Fruit fly (Drosophila melanogaster) whole organism, embryonic: ENCODE data around the gene CG15046.

Experiments used
- Abd-B ChIP-seq: fragments of 200-800 bp; sonication (Bioruptor generic); optimal IDR thresholded peaks from 2 replicates; lab custom pipeline; 2018; ENCODE audit warnings: missing biosample characterization, mild to moderate bottlenecking, missing genetic modification characterization, moderate library complexity
- Atf-2 ChIP-seq: fragments of 200-800 bp; sonication (Bioruptor generic); optimal IDR thresholded peaks from 2 replicates; lab custom pipeline; 2016; ENCODE audit warnings: missing biosample characterization, missing genetic modification characterization
- CG10209 ChIP-seq: fragments of 200-800 bp; sonication (Bioruptor generic); optimal IDR thresholded peaks from 3 replicates; lab custom pipeline; 2017; ENCODE audit warnings: missing biosample characterization, mild to moderate bottlenecking, missing genetic modification characterization, missing genetic modification reagents
- CG1024 ChIP-seq: fragments of 200-800 bp; sonication (Bioruptor generic); IDR thresholded peaks from 2 replicates; pipeline ENCODE4 v1.3.6; 2022; ENCODE audit warnings: missing biosample characterization, missing genetic modification characterization
- CG10321 ChIP-seq: fragments of 200-800 bp; sonication (Bioruptor generic); IDR thresholded peaks from 2 replicates; pipeline ENCODE4 v1.3.6; 2022; ENCODE audit warnings: missing biosample characterization, missing genetic modification characterization
- CG11560 ChIP-seq: fragments of 200-800 bp; sonication (Bioruptor generic); IDR thresholded peaks from 3 replicates; pipeline ENCODE4 v1.3.6; 2022; ENCODE audit warnings: missing biosample characterization, missing genetic modification characterization
- CG11696 ChIP-seq: fragments of 200-800 bp; sonication (Bioruptor generic); IDR thresholded peaks from 2 replicates; pipeline ENCODE4 v1.3.6; 2022; ENCODE audit warnings: missing biosample characterization, missing genetic modification characterization
- CG12744 ChIP-seq: fragments of 200-800 bp; sonication (Bioruptor generic); optimal IDR thresholded peaks from 2 replicates; lab custom pipeline; 2016; ENCODE audit warnings: missing biosample characterization, missing genetic modification characterization
- CG13296 ChIP-seq: fragments of 200-800 bp; sonication (Bioruptor generic); optimal IDR thresholded peaks from 3 replicates; lab custom pipeline; 2018; ENCODE audit warnings: missing biosample characterization, mild to moderate bottlenecking, missing genetic modification characterization
- CG14965 ChIP-seq: fragments of 200-800 bp; sonication (Bioruptor generic); optimal IDR thresholded peaks from 2 replicates; lab custom pipeline; 2016; ENCODE audit warnings: missing biosample characterization, missing genetic modification characterization, borderline replicate concordance
- CG17328 ChIP-seq: fragments of 200-800 bp; sonication (Bioruptor generic); IDR thresholded peaks from 2 replicates; pipeline ENCODE4 v1.3.6; 2022; ENCODE audit warnings: missing biosample characterization, missing genetic modification characterization
- CG1792 ChIP-seq: fragments of 200-800 bp; sonication (Bioruptor generic); optimal IDR thresholded peaks from 2 replicates; lab custom pipeline; 2016; ENCODE audit warnings: missing biosample characterization, missing genetic modification characterization
- CG3065 ChIP-seq: fragments of 200-800 bp; sonication (Bioruptor generic); optimal IDR thresholded peaks from 2 replicates; lab custom pipeline; 2016; ENCODE audit warnings: missing biosample characterization, missing genetic modification characterization
- CG4328 ChIP-seq: fragments of 200-800 bp; sonication (Bioruptor generic); optimal IDR thresholded peaks from 3 replicates; lab custom pipeline; 2017; ENCODE audit warnings: missing biosample characterization, missing genetic modification reagents, missing genetic modification characterization
- CG4617 ChIP-seq: fragments of 200-800 bp; sonication (Bioruptor generic); optimal IDR thresholded peaks from 3 replicates; lab custom pipeline; 2016; ENCODE audit warnings: missing biosample characterization, missing genetic modification characterization, borderline replicate concordance
- CG6689 ChIP-seq: fragments of 200-800 bp; sonication (Bioruptor generic); IDR thresholded peaks from 2 replicates; pipeline ENCODE4 v1.3.6; 2022; ENCODE audit warnings: missing biosample characterization, missing genetic modification characterization
- CG8089 ChIP-seq: fragments of 200-800 bp; sonication (Bioruptor generic); optimal IDR thresholded peaks from 3 replicates; lab custom pipeline; 2016; ENCODE audit warnings: missing biosample characterization, missing genetic modification characterization
- CG8388 ChIP-seq: fragments of 200-800 bp; sonication (Bioruptor generic); optimal IDR thresholded peaks from 2 replicates; lab custom pipeline; 2019; ENCODE audit warnings: missing biosample characterization, mild to moderate bottlenecking, missing genetic modification characterization, moderate library complexity
- CG8944 ChIP-seq: fragments of 200-800 bp; sonication (Bioruptor generic); optimal IDR thresholded peaks from 3 replicates; lab custom pipeline; 2016; ENCODE audit warnings: missing biosample characterization, missing genetic modification characterization
- Camta ChIP-seq: fragments of 200-800 bp; sonication (Bioruptor generic); optimal IDR thresholded peaks from 2 replicates; lab custom pipeline; 2016; ENCODE audit warnings: missing biosample characterization, missing genetic modification characterization
- Dek ChIP-seq: fragments of 200-800 bp; sonication (Bioruptor generic); optimal IDR thresholded peaks from 3 replicates; lab custom pipeline; 2019; ENCODE audit warnings: missing biosample characterization, mild to moderate bottlenecking, missing genetic modification characterization, moderate library complexity
- HmgZ ChIP-seq: fragments of 200-800 bp; sonication (Bioruptor generic); optimal IDR thresholded peaks from 2 replicates; lab custom pipeline; 2018; ENCODE audit warnings: missing biosample characterization, mild to moderate bottlenecking, missing genetic modification characterization
- Kr ChIP-seq: fragments of 200-800 bp; sonication (Bioruptor generic); optimal IDR thresholded peaks from 2 replicates; lab custom pipeline; 2017; ENCODE audit warnings: missing biosample characterization, mild to moderate bottlenecking, missing genetic modification characterization
- Lpt ChIP-seq: fragments of >200 bp; optimal IDR thresholded peaks from 2 replicates; lab custom pipeline; 2018; ENCODE audit warnings: missing biosample characterization, missing genetic modification characterization
- MTF-1 ChIP-seq: fragments of 200-800 bp; sonication (Bioruptor generic); optimal IDR thresholded peaks from 2 replicates; lab custom pipeline; 2018; ENCODE audit warnings: missing biosample characterization, mild to moderate bottlenecking, missing genetic modification characterization, borderline replicate concordance
- Max ChIP-seq: fragments of 200-800 bp; sonication (Bioruptor generic); optimal IDR thresholded peaks from 2 replicates; lab custom pipeline; 2016; ENCODE audit warnings: missing biosample characterization, mild to moderate bottlenecking, missing genetic modification characterization
- Sox102F ChIP-seq: fragments of 200-800 bp; sonication (Bioruptor generic); optimal IDR thresholded peaks from 2 replicates; lab custom pipeline; 2018; ENCODE audit warnings: missing biosample characterization, mild to moderate bottlenecking, missing genetic modification characterization, moderate library complexity
- TFAM ChIP-seq: fragments of 200-800 bp; sonication (Bioruptor generic); optimal IDR thresholded peaks from 2 replicates; lab custom pipeline; 2017; ENCODE audit warnings: missing biosample characterization, missing genetic modification characterization, inconsistent platforms
- Trl ChIP-seq, 3 experiments: fragments of >200 bp in 2 of 3; fragments of 200-800 bp in 1 of 3; sonication (Bioruptor generic) in 1 of 3; optimal IDR thresholded peaks; 2 replicates in 1 of 3; 3 replicates in 2 of 3; lab custom pipeline; 2016 to 2017; ENCODE audit warnings: missing biosample characterization in 1 of 3, missing genetic modification characterization in 1 of 3
- bsh ChIP-seq, 2 experiments: fragments of 200-800 bp; sonication (Bioruptor generic); optimal IDR thresholded peaks; 2 replicates each; lab custom pipeline; 2017 to 2018; ENCODE audit warnings: mild to moderate bottlenecking in 2 of 2, missing biosample characterization in 2 of 2, missing genetic modification characterization in 2 of 2, moderate library complexity in 1 of 2
- btn ChIP-seq: fragments of 200-800 bp; sonication (Bioruptor generic); optimal IDR thresholded peaks from 2 replicates; lab custom pipeline; 2016; ENCODE audit warnings: missing biosample characterization, missing genetic modification characterization
- chn ChIP-seq: fragments of 200-800 bp; sonication (Bioruptor generic); optimal IDR thresholded peaks from 2 replicates; lab custom pipeline; 2016; ENCODE audit warnings: missing biosample characterization, missing genetic modification characterization
- corto ChIP-seq: fragments of 200-800 bp; sonication (Bioruptor generic); optimal IDR thresholded peaks from 2 replicates; lab custom pipeline; 2016; ENCODE audit warnings: missing biosample characterization, mild to moderate bottlenecking, missing genetic modification characterization, moderate library complexity
- croc ChIP-seq: fragments of 200-800 bp; sonication (Bioruptor generic); conservative IDR thresholded peaks from 3 replicates; pipeline ENCODE4 v1.3.6; 2022; ENCODE audit warnings: missing biosample characterization, missing genetic modification characterization
- dan ChIP-seq: fragments of 200-800 bp; sonication (Bioruptor generic); IDR thresholded peaks from 2 replicates; pipeline ENCODE4 v1.3.6; 2022; ENCODE audit warnings: missing biosample characterization, missing genetic modification characterization
- fd96Cb ChIP-seq: fragments of 200-800 bp; sonication (Bioruptor generic); optimal IDR thresholded peaks from 2 replicates; lab custom pipeline; 2018; ENCODE audit warnings: missing biosample characterization, mild to moderate bottlenecking, missing genetic modification characterization, moderate library complexity
- fu2 ChIP-seq: fragments of 200-800 bp; sonication (Bioruptor generic); optimal IDR thresholded peaks from 2 replicates; lab custom pipeline; 2016; ENCODE audit warnings: missing biosample characterization, missing genetic modification characterization
- gro ChIP-seq: fragments of 200-800 bp; sonication (Bioruptor generic); optimal IDR thresholded peaks from 2 replicates; lab custom pipeline; 2016; ENCODE audit warnings: missing biosample characterization, missing genetic modification characterization
- hbn ChIP-seq: fragments of 200-800 bp; sonication (Bioruptor generic); IDR thresholded peaks from 2 replicates; pipeline ENCODE4 v1.3.6; 2022; ENCODE audit warnings: missing biosample characterization, missing genetic modification characterization; ENCODE audit not compliant: partially characterized antibody
- her ChIP-seq: fragments of 200-800 bp; sonication (Bioruptor generic); optimal IDR thresholded peaks from 2 replicates; lab custom pipeline; 2016; ENCODE audit warnings: missing biosample characterization, missing genetic modification characterization
- kah ChIP-seq: fragments of 200-800 bp; sonication (Bioruptor generic); optimal IDR thresholded peaks from 2 replicates; lab custom pipeline; 2018; ENCODE audit warnings: missing biosample characterization, mild to moderate bottlenecking, missing genetic modification characterization
- kay ChIP-seq: fragments of 200-800 bp; sonication (Bioruptor generic); optimal IDR thresholded peaks from 2 replicates; lab custom pipeline; 2016; ENCODE audit warnings: missing biosample characterization, missing genetic modification characterization
- nerfin-1 ChIP-seq: fragments of 200-800 bp; sonication (Bioruptor generic); optimal IDR thresholded peaks from 3 replicates; lab custom pipeline; 2019; ENCODE audit warnings: missing biosample characterization, mild to moderate bottlenecking, missing genetic modification characterization, moderate library complexity
- repo ChIP-seq: fragments of 200-800 bp; sonication (Bioruptor generic); optimal IDR thresholded peaks from 2 replicates; lab custom pipeline; 2016; ENCODE audit warnings: missing biosample characterization, missing genetic modification characterization
- row ChIP-seq: fragments of 200-800 bp; sonication (Bioruptor generic); IDR thresholded peaks from 3 replicates; pipeline ENCODE4 v1.3.6; 2022; ENCODE audit warnings: missing biosample characterization, missing genetic modification characterization
- run ChIP-seq: fragments of 200-800 bp; sonication (Bioruptor generic); optimal IDR thresholded peaks from 3 replicates; lab custom pipeline; 2018; ENCODE audit warnings: missing biosample characterization, mild to moderate bottlenecking, missing genetic modification characterization
- tgo ChIP-seq: fragments of 200-800 bp; sonication (Bioruptor generic); IDR thresholded peaks from 3 replicates; pipeline ENCODE4 v1.3.6; 2022; ENCODE audit warnings: missing biosample characterization, missing genetic modification characterization
- tll ChIP-seq, 2 experiments: fragments of 200-800 bp in 1 of 2; fragments of >200 bp in 1 of 2; sonication (Bioruptor generic) in 1 of 2; optimal IDR thresholded peaks; 2 replicates each; lab custom pipeline; 2017 to 2019; ENCODE audit warnings: missing biosample characterization in 2 of 2, missing genetic modification characterization in 2 of 2, mild to moderate bottlenecking in 1 of 2, moderate library complexity in 1 of 2
- twi ChIP-seq: fragments of 200-800 bp; optimal IDR thresholded peaks from 2 replicates; lab custom pipeline; 2019; ENCODE audit warnings: missing biosample characterization, mild to moderate bottlenecking, missing genetic modification characterization, moderate library complexity

The CG15046 gene

DNA sequence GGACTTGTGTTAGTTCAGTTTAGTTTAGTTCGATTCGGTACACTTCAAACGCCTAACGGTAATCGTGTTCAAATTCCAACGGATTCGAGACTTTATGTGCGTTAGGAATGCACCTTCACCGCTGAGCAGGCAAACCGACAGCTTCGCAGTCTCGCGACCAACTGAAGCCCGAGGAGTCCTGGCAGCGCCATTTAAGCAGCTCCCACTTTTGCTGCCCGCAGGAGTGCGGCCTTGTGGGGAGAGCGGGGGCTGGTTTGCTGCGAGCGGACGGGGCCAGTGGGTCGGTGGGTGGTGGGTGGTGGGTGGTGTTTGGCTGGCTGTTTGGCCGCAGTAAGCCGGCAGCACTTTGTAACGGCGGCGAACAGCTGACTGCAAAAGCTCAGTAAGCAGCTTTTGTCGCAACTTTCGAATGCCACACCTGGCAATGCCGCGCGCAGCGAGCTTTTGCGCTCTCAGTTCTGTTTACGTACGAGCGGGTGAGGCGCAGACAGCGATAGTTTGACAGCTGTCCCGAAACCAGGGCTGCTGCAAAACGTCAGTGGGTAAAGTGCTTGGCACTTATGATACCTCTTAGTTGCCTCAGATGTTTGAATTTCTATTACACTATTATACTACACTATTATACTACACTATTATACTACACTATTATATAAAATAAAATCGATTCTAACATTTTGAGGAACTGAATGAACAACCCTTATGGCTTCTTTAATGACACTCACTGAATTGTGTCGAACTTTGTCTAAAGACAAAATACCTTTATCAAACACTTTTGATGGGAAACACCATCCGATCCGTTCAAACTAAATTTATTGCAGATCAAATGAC lies 9.9 kb downstream of the CG15046 start, which contains the start of gene CG32547 (continued):
- TF ChIP-seq HmgZ (tag; lab: Kevin White, UChicago) (no peak), gro (no peak), corto (GFP tag; lab: Kevin White, UChicago) (no peak), chn (GFP tag; lab: Kevin White, UChicago) (no peak), row (peak; percentile 77), Sox102F (peak; percentile 7), CG3065 (GFP tag; lab: Kevin White, UChicago) (no peak), tll (GFP tag; optimal IDR thresholded peaks at IDR 0.05; lab: Kevin White, UChicago) (no peak), repo (no peak), Max (GFP tag; lab: Kevin White, UChicago) (no peak), CG8089 (no peak), CG11696 (GFP tag; lab: Robert Waterston, UW) (no peak), CG8388 (GFP tag; lab: Kevin White, UChicago) (no peak), Camta (GFP tag; lab: Kevin White, UChicago) (no peak), bsh (GFP tag; optimal IDR thresholded peaks at IDR 0.05; lab: Kevin White, UChicago) (peak in 1 of 2 experiments; percentile 9), hbn (GFP tag; lab: Robert Waterston, UW) (no peak), dan (GFP tag; lab: Robert Waterston, UW) (no peak), CG8944 (GFP tag; lab: Kevin White, UChicago) (no peak), CG10321 (GFP tag; lab: Robert Waterston, UW) (no peak), CG6689 (GFP tag; lab: Robert Waterston, UW) (no peak), CG14965 (GFP tag; lab: Kevin White, UChicago) (no peak), tgo (GFP tag; lab: Robert Waterston, UW) (no peak), CG17328 (GFP tag; lab: Robert Waterston, UW) (no peak), CG12744 (GFP tag; lab: Kevin White, UChicago) (no peak), nerfin-1 (tag; lab: Kevin White, UChicago) (no peak), croc (no peak), CG1792 (GFP tag; lab: Kevin White, UChicago) (no peak), MTF-1 (GFP tag; lab: Kevin White, UChicago) (no peak), run (tag; lab: Kevin White, UChicago) (no peak), CG1024 (GFP tag; lab: Robert Waterston, UW) (no peak), CG4617 (GFP tag; lab: Kevin White, UChicago) (no peak), fu2 (GFP tag; lab: Kevin White, UChicago) (no peak), CG4328 (GFP tag; lab: Kevin White, UChicago) (no peak), twi (no peak), CG11560 (tag; lab: Robert Waterston, UW) (no peak), CG13296 (GFP tag; lab: Kevin White, UChicago) (no peak), CG10209 (GFP tag; lab: Kevin White, UChicago) (no peak), Kr (GFP tag; lab: Kevin White, UChicago) (no peak), Trl (optimal IDR thresholded peaks at IDR 0.05; lab: Kevin White, UChicago) (no peak), Trl (GFP tag; optimal IDR thresholded peaks at IDR 0.05; lab: Kevin White, UChicago) (no peak), Lpt (GFP tag; lab: Kevin White, UChicago) (no peak), her (no peak), kah (GFP tag; lab: Kevin White, UChicago) (no peak), btn (GFP tag; lab: Kevin White, UChicago) (no peak), TFAM (GFP tag; lab: Kevin White, UChicago) (no peak), kay (GFP tag; lab: Kevin White, UChicago) (no peak), Dek (no peak), Abd-B (GFP tag; lab: Kevin White, UChicago) (no peak), fd96Cb (tag; lab: Kevin White, UChicago) (no peak), Atf-2 (GFP tag; lab: Kevin White, UChicago) (no peak)
